Worm (Caenorhabditis elegans) whole organism, late embryonic: Measurements from ENCODE around the gene W03C9.5.

Source experiments
- ceh-45 ChIP-seq: fragments of 200-800 bp; sonication (Bioruptor generic); IDR thresholded peaks from 2 replicates; pipeline ENCODE4 v1.3.6; 2022; ENCODE audit warnings: missing genetic modification reagents, missing genetic modification characterization, missing compliant biosample characterization
- sox-4 ChIP-seq: sonication (generic microtip); optimal IDR thresholded peaks from 2 replicates; lab custom pipeline; 2017; ENCODE audit warnings: mild to moderate bottlenecking, missing genetic modification characterization, inconsistent platforms, missing compliant biosample characterization

DNA sequence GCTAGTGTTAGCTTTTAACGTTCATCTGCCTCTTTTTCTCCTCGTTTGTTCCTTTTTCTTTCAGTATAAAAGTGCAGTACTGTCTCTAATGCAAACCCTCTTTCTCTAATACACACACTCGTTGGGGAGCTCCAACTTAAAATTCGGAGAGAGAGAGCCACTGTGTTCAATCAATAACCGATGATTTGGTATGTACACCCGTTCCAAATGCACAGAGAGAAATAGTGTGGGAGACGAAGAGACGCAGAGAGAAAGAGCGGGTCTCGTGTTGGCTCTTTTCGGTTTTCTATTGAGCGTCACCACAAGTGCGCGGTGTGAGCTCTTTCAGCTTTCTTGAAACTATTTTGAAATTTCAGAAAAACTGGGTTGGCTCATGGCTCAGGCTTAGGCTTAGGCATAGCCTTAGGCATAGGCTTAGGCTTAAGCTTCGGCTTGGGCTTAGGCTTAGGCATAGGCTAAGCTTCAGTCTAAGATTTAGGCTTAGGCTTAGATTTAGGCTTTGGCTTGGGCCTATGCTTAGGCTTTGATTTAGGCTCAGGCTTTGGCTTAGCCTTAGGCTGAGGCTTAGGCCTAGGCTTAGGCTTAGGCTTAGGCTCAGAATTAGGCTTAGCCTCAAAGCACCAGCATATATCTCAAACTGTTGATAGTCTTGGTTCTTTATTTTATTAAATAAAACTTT lies 43.6 kb downstream of the W03C9.5 start:
- TF ChIP-seq ceh-45 (GFP tag; lab: Robert Waterston, UW) (no peak), sox-4 (tag; lab: Kevin White, UChicago) (no peak)
